Worm (Caenorhabditis elegans): ENCODE measurements around the gene lgc-29.

Gene lgc-29

ce11 chrV:4162922-4163321 is 24.1 kb downstream of the lgc-29 start, which contains the start of gene Y45G5AM.4:
Gene Y45G5AM.4 (plus strand): TSS chrV:4163222.
- TF ChIP-seq lin-39 (tag; optimal IDR thresholded peaks at IDR 0.05) (no peak), ets-5 (GFP tag; IDR thresholded peaks at IDR 0.05) (no peak), nhr-77 (tag; optimal IDR thresholded peaks at IDR 0.05) (no peak), unc-86 (tag; optimal IDR thresholded peaks at IDR 0.05) (no peak), nhr-11 (tag; optimal IDR thresholded peaks at IDR 0.05) (no peak), lin-13 (GFP tag; optimal IDR thresholded peaks at IDR 0.05) (no peak), Y116A8C.19 (tag; optimal IDR thresholded peaks at IDR 0.05; ENCODE audit: borderline replicate concordance) (no peak), jun-1 (tag; optimal IDR thresholded peaks at IDR 0.05) (no peak), lir-3 (tag; optimal IDR thresholded peaks at IDR 0.05; ENCODE audit: poor library complexity) (no peak)

- peak; percentile 21 for TF ChIP-seq lin-14 (GFP tag; optimal IDR thresholded peaks at IDR 0.05)
- peak; percentile 13 for TF ChIP-seq irx-1 (tag; optimal IDR thresholded peaks at IDR 0.05)
- peak in 1 of 2 experiments; percentile 6 for TF ChIP-seq lsy-2 (tag; optimal IDR thresholded peaks at IDR 0.05)
- TF ChIP-seq nhr-11 (tag; optimal IDR thresholded peaks at IDR 0.05), result no peak
Measured at ce11 chrV:4164504-4164959, 25.7 kb downstream of the lgc-29 start, which contains the start of gene Y45G5AM.3. Gene Y45G5AM.3 (plus strand): TSS chrV:4164554.

- no peak for TF ChIP-seq lir-3 (tag; optimal IDR thresholded peaks at IDR 0.05; ENCODE audit: poor library complexity)
- no peak for TF ChIP-seq isw-1 (GFP tag; IDR thresholded peaks at IDR 0.05)
- no peak for TF ChIP-seq ztf-11 (tag; optimal IDR thresholded peaks at IDR 0.05)
- TF ChIP-seq nhr-28 (tag; optimal IDR thresholded peaks at IDR 0.05), result no peak
Measured at ce11 chrV:4168045-4168444, 29.3 kb downstream of the lgc-29 start.

- TF ChIP-seq C04F5.9 (tag; optimal IDR thresholded peaks at IDR 0.05), result no peak
- no peak for TF ChIP-seq lsy-2 (tag; optimal IDR thresholded peaks at IDR 0.05)
- no peak for TF ChIP-seq nhr-237 (tag; optimal IDR thresholded peaks at IDR 0.05)
- no peak for TF ChIP-seq unc-62 (GFP tag; optimal IDR thresholded peaks at IDR 0.05)
- peak; percentile 37 for TF ChIP-seq lin-15B (tag; optimal IDR thresholded peaks at IDR 0.05)
- TF ChIP-seq snpc-4 (tag; optimal IDR thresholded peaks at IDR 0.05), result no peak
- no peak for TF ChIP-seq nhr-47 (tag; optimal IDR thresholded peaks at IDR 0.05)
- no peak for TF ChIP-seq lin-13 (GFP tag; optimal IDR thresholded peaks at IDR 0.05)
- TF ChIP-seq tbx-2 (tag; optimal IDR thresholded peaks at IDR 0.05), result no peak
- TF ChIP-seq sox-4 (tag; optimal IDR thresholded peaks at IDR 0.05), result no peak
- TF ChIP-seq unc-86 (tag; optimal IDR thresholded peaks at IDR 0.05), result no peak
- TF ChIP-seq hpl-2 (GFP tag; optimal IDR thresholded peaks at IDR 0.05), result no peak
- TF ChIP-seq Y116A8C.19 (tag; optimal IDR thresholded peaks at IDR 0.05; ENCODE audit: borderline replicate concordance), result no peak
- no peak for TF ChIP-seq alr-1 (tag; optimal IDR thresholded peaks at IDR 0.05; ENCODE audit: borderline replicate concordance)
- TF ChIP-seq dpl-1 (GFP tag; optimal IDR thresholded peaks at IDR 0.05), result peak in 2 of 3 experiments; percentile 25 to 54
- peak in 1 of 2 experiments; percentile 60 for TF ChIP-seq lin-35 (GFP tag; optimal IDR thresholded peaks at IDR 0.05)
- TF ChIP-seq aly-2 (tag; optimal IDR thresholded peaks at IDR 0.05), result no peak
- TF ChIP-seq grh-1 (GFP tag; IDR thresholded peaks at IDR 0.05), result no peak
- TF ChIP-seq mef-2 (tag; optimal IDR thresholded peaks at IDR 0.05), result no peak
- TF ChIP-seq isw-1 (GFP tag; IDR thresholded peaks at IDR 0.05), result no peak
- TF ChIP-seq fkh-8 (tag; optimal IDR thresholded peaks at IDR 0.05), result no peak
- TF ChIP-seq nhr-85 (tag), result no peak
- no peak for TF ChIP-seq unc-98 (GFP tag; IDR thresholded peaks at IDR 0.05)
- no peak for TF ChIP-seq hlh-17 (GFP tag; optimal IDR thresholded peaks at IDR 0.05; ENCODE audit: borderline replicate concordance)
- TF ChIP-seq hlh-4 (tag; optimal IDR thresholded peaks at IDR 0.05), result no peak
- no peak for TF ChIP-seq nhr-11 (tag; optimal IDR thresholded peaks at IDR 0.05)
- TF ChIP-seq ztf-11 (tag; optimal IDR thresholded peaks at IDR 0.05), result no peak
- no peak for TF ChIP-seq ceh-82 (tag; optimal IDR thresholded peaks at IDR 0.05)
- TF ChIP-seq efl-1 (optimal IDR thresholded peaks at IDR 0.05), result peak; percentile 29 to 31
- TF ChIP-seq efl-1 (GFP tag; optimal IDR thresholded peaks at IDR 0.05 in 1 of 2), result peak; percentile 41 to 94
- no peak for TF ChIP-seq sptf-1 (tag; optimal IDR thresholded peaks at IDR 0.05)
Measured at ce11 chrV:4169658-4170057, 30.9 kb downstream of the lgc-29 start.

All from whole organism, L1 larva.